Worm (Caenorhabditis elegans) whole organism, L4/young adult: ENCODE data around the gene znf-782.
A peak's percentile ranks its signal among the peaks of the same experiment; 100 is the strongest.

ENCODE experiments used
- W03F9.2 ChIP-seq: fragments of 150-350 bp; optimal IDR thresholded peaks from 2 replicates; lab custom pipeline; 2014; ENCODE audit warnings: missing biosample characterization, missing genetic modification characterization
- dao-5 ChIP-seq: sonication (generic microtip); optimal IDR thresholded peaks from 2 replicates; lab custom pipeline; 2016; ENCODE audit warnings: missing genotype, missing genetic modification characterization, moderate library complexity, missing compliant biosample characterization
- him-1 ChIP-seq: sonication (generic microtip); optimal IDR thresholded peaks from 2 replicates; lab custom pipeline; 2016; ENCODE audit warnings: missing genotype, missing genetic modification reagents, missing genetic modification characterization, missing compliant biosample characterization

Gene znf-782

DNA sequence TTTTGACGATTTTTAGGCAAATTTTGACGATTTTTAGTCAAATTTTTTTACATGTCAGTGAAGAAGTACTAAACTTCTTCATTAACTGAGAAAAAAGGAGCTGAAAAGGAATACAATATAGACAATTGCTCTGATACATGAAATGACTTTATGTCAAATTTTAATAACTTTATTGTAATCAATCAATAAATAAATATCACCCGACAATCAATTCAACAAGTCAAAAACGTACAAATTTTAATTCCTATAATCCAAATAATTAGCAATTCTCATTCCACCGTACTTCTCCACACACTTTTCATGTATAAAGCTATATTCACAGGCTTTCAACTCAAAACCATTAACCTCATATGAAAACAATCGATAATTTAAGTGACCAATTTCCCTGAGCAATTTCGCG lies 28.8 kb downstream of the znf-782 start:
- no peak for TF ChIP-seq him-1 (tag; lab: Kevin White, UChicago)
- no peak for TF ChIP-seq dao-5
- TF ChIP-seq W03F9.2 = no peak

DNA sequence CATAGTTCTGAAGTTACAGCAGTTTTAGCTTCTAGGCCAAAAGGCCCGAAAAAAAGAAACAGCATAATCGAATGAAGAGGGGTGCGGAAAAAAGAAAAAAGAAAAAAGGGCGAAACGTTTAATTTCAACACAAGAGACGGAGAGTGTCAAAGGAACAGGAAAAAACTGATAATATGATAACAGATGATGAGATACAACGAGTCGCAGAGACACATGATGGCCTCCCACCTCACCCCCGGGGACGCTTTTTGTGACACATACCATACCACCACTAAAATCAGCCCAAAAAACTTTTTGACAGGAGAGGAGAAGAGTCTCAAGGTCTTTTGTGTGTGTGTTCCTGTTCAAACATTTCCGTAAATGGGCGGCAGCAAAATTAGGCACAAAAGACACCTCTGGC lies 32.2 kb downstream of the znf-782 start:
- TF ChIP-seq him-1 (tag; lab: Kevin White, UChicago) = no peak
- no peak for TF ChIP-seq dao-5
- TF ChIP-seq W03F9.2 = peak; percentile 33

- TF ChIP-seq dao-5 = no peak
- no peak for TF ChIP-seq W03F9.2
- TF ChIP-seq him-1 (tag; lab: Kevin White, UChicago) = no peak
Observed at ce11 chrIV:1029939-1030338, 37.4 kb downstream of the znf-782 start, which contains the start of gene abhd-14. Gene abhd-14, minus strand, starts transcription at chrIV:1030039.

DNA sequence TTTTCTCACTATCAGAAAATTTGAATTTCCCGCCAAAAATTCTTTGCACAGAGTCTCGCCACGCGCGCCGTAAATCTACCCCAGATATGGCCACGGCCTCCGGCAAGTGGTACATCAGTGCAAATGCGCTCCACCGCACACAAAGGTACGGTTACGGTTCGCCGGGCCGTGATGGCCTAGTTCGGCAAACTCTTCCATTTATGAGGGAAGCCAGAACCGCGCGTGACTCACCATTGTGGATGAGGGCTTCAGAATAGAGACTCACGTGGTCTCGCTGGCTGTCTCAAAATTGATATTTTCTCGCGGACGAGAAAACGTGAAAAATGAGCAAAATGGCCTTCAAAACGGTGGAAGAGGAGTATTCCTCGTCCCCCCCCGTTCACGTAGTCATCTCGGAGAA lies 47.5 kb downstream of the znf-782 start:
- no peak for TF ChIP-seq W03F9.2
- no peak for TF ChIP-seq him-1 (tag; lab: Kevin White, UChicago)
- TF ChIP-seq dao-5 = no peak

- TF ChIP-seq him-1 (tag; lab: Kevin White, UChicago) (no peak), W03F9.2 (no peak), dao-5 (no peak)
Observed at ce11 chrIV:1015430-1015829, 51.9 kb downstream of the znf-782 start.

DNA sequence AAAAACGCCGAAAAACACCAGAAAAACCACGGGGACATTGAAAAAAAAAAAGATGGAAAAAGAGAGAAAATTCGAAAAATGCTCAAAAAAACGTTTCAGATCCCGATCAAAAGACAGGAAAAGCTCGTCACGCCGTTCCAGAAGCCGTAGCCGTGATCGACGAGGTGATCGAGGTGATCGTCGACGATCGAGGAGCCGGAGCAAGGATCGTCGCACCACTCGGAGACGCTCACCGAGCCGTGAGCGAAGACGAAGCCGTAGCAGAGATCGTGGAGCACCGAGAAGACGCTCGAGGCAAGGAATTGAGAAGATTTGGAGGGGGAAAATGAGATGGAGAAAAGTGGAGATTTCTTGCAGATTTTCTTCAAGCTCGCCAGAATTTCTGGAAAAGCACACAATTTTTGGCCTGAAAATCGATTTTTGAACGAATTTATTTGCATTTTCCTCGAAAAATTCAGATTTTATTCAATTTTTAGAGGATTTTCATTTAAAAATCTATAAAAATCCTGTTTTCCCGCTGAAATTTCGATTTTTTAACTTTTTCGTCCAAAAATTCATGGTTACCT lies 54.0 kb downstream of the znf-782 start:
- TF ChIP-seq W03F9.2 (no peak), him-1 (tag; lab: Kevin White, UChicago) (no peak), dao-5 (no peak)

ce11 chrIV:1012447-1012846 lies 54.9 kb downstream of the znf-782 start, which contains the start of gene rbm-39:
Gene rbm-39, plus strand, starts transcription at chrIV:1012624.
- TF ChIP-seq W03F9.2 (peak; percentile 71), him-1 (tag; lab: Kevin White, UChicago) (no peak)

ce11 chrIV:1011776-1012175 lies 55.5 kb downstream of the znf-782 start:
- TF ChIP-seq W03F9.2 (no peak), dao-5 (no peak), him-1 (tag; lab: Kevin White, UChicago) (no peak)

DNA sequence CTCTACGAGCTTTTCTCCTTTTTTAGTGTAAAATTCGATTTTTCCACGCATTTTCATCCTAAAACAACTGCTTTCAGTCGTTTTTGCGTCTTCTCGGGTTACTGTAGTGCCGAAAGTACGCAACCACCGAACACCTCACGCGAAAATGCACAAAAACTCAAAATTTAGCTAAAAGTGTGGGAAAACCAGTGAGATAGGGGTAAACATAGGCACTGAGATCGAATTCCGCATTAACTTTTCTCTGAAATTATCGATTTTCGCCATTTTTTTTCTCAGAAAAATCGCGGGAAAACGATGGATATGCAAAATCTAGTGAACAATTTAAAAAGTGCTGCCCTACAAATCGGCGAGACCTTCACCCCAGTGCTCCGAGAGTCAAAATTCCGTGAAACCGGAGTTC lies 57.1 kb downstream of the znf-782 start, which contains the start of gene atg-3:
atg-3 (plus strand) TSS at position 301 of the 400 bp plus-strand sequence.
- TF ChIP-seq W03F9.2 (no peak), dao-5 (no peak), him-1 (tag; lab: Kevin White, UChicago) (no peak)

- TF ChIP-seq W03F9.2 (no peak), him-1 (tag; lab: Kevin White, UChicago) (no peak), dao-5 (no peak)
Observed at ce11 chrIV:1009546-1009945, 57.8 kb downstream of the znf-782 start, which contains the start of gene Y55F3AM.9. Gene Y55F3AM.9, minus strand, starts transcription at chrIV:1009734.
